ENCODE assay signal across 5 worm cellular contexts in genomic region chrII:6891176-6891575, ce11.
TF ChIP-seq lines count a peak whose summit lies in the region.

No protein-coding gene starts in this region.

TF ChIP-seq in whole organism, L1 larva, 84 proteins besides CTCF, POLR2A, EP300 and RAD21 (continued from another document and continues in another):
- TF ChIP-seq elt-3 (tag; optimal IDR thresholded peaks at IDR 0.05; lab: Kevin White, UChicago) = peak in 1 of 6 experiments; percentile 21
- TF ChIP-seq ces-1 (GFP tag; optimal IDR thresholded peaks at IDR 0.05; lab: Kevin White, UChicago) = no peak
- peak; percentile 49 for TF ChIP-seq ama-1 (optimal IDR thresholded peaks at IDR 0.05; lab: Kevin White, UChicago)
- peak; percentile 48 for TF ChIP-seq tbx-2 (tag; optimal IDR thresholded peaks at IDR 0.05; lab: Kevin White, UChicago)
- TF ChIP-seq fkh-10 (GFP tag; optimal IDR thresholded peaks at IDR 0.05; lab: Kevin White, UChicago) = no peak
- TF ChIP-seq zag-1 (tag; optimal IDR thresholded peaks at IDR 0.05; lab: Kevin White, UChicago) = no peak
- no peak for TF ChIP-seq unc-62 (GFP tag; optimal IDR thresholded peaks at IDR 0.05; lab: Kevin White, UChicago)
- TF ChIP-seq aly-2 (tag; optimal IDR thresholded peaks at IDR 0.05; lab: Kevin White, UChicago) = no peak
- TF ChIP-seq tlp-1 (tag; optimal IDR thresholded peaks at IDR 0.05; lab: Kevin White, UChicago) = no peak
- peak; percentile 96 for TF ChIP-seq nhr-19 (GFP tag; conservative IDR thresholded peaks at IDR 0.05; lab: Robert Waterston, UW)
- TF ChIP-seq swsn-7 (tag; optimal IDR thresholded peaks at IDR 0.05; lab: Kevin White, UChicago) = peak; percentile 60
- TF ChIP-seq fkh-4 (tag; optimal IDR thresholded peaks at IDR 0.05; lab: Kevin White, UChicago; ENCODE audit: borderline replicate concordance) = no peak
- no peak for TF ChIP-seq Y116A8C.19 (tag; optimal IDR thresholded peaks at IDR 0.05; lab: Kevin White, UChicago; ENCODE audit: borderline replicate concordance)
- TF ChIP-seq lin-13 (GFP tag; optimal IDR thresholded peaks at IDR 0.05; lab: Kevin White, UChicago) = peak; percentile 31
- peak; percentile 29 for TF ChIP-seq nhr-47 (tag; optimal IDR thresholded peaks at IDR 0.05; lab: Kevin White, UChicago)
- TF ChIP-seq fkh-8 (tag; optimal IDR thresholded peaks at IDR 0.05; lab: Kevin White, UChicago) = peak; percentile 8
- TF ChIP-seq nhr-11 (tag; optimal IDR thresholded peaks at IDR 0.05; lab: Kevin White, UChicago) = no peak
- TF ChIP-seq lin-14 (GFP tag; optimal IDR thresholded peaks at IDR 0.05; lab: Kevin White, UChicago) = peak; percentile 88
- no peak for TF ChIP-seq alr-1 (tag; optimal IDR thresholded peaks at IDR 0.05; lab: Kevin White, UChicago; ENCODE audit: borderline replicate concordance)
- TF ChIP-seq dpl-1 (GFP tag; optimal IDR thresholded peaks at IDR 0.05; lab: Kevin White, UChicago) = peak in 2 of 3 experiments; percentile 15 to 38
- no peak for TF ChIP-seq sox-4 (tag; optimal IDR thresholded peaks at IDR 0.05; lab: Kevin White, UChicago)
- no peak for TF ChIP-seq pqm-1 (tag; optimal IDR thresholded peaks at IDR 0.05; lab: Kevin White, UChicago)
- TF ChIP-seq grh-1 (GFP tag; IDR thresholded peaks at IDR 0.05; lab: Robert Waterston, UW) = 0 out of 2 replicates have a peak, but pooled peaks have one; percentile 9
- TF ChIP-seq vab-15 (tag; optimal IDR thresholded peaks at IDR 0.05; lab: Kevin White, UChicago) = no peak
- TF ChIP-seq mab-9 (GFP tag; IDR thresholded peaks at IDR 0.05; lab: Robert Waterston, UW) = no peak
- no peak for TF ChIP-seq mep-1 (tag; optimal IDR thresholded peaks at IDR 0.05; lab: Kevin White, UChicago)

TF ChIP-seq in whole organism, L2 larva, 48 proteins besides CTCF, POLR2A, EP300 and RAD21 (continued from another document):
- TF ChIP-seq F13H6.1 (tag; optimal IDR thresholded peaks at IDR 0.05; lab: Kevin White, UChicago) = peak; percentile 63
- TF ChIP-seq ceh-16 (tag; optimal IDR thresholded peaks at IDR 0.05; lab: Kevin White, UChicago) = no peak
- peak; percentile 94 for TF ChIP-seq nhr-129 (tag; optimal IDR thresholded peaks at IDR 0.05; lab: Kevin White, UChicago)
- peak; percentile 40 for TF ChIP-seq unc-55 (GFP tag; optimal IDR thresholded peaks at IDR 0.05; lab: Kevin White, UChicago)
- peak; percentile 13 for TF ChIP-seq ztf-4 (tag; optimal IDR thresholded peaks at IDR 0.05; lab: Kevin White, UChicago)
- TF ChIP-seq ztf-1 (GFP tag; conservative IDR thresholded peaks at IDR 0.05; lab: Robert Waterston, UW) = no peak
- TF ChIP-seq lin-11 (tag; optimal IDR thresholded peaks at IDR 0.05; lab: Kevin White, UChicago) = peak; percentile 26
- TF ChIP-seq lsy-2 (tag; optimal IDR thresholded peaks at IDR 0.05; lab: Kevin White, UChicago) = peak in 1 of 2 experiments; percentile 11
- peak; percentile 21 for TF ChIP-seq snpc-4 (tag; optimal IDR thresholded peaks at IDR 0.05; lab: Kevin White, UChicago)
- TF ChIP-seq mdl-1 (tag; optimal IDR thresholded peaks at IDR 0.05; lab: Kevin White, UChicago) = peak; percentile 60 to 92
- no peak for TF ChIP-seq ztf-11 (tag; optimal IDR thresholded peaks at IDR 0.05; lab: Kevin White, UChicago)
- TF ChIP-seq lin-13 (GFP tag; optimal IDR thresholded peaks at IDR 0.05; lab: Kevin White, UChicago) = peak; percentile 32
- peak; percentile 32 for TF ChIP-seq crh-2 (tag; optimal IDR thresholded peaks at IDR 0.05; lab: Kevin White, UChicago)
- TF ChIP-seq nhr-25 (tag; optimal IDR thresholded peaks at IDR 0.05; lab: Kevin White, UChicago) = peak; percentile 40

TF ChIP-seq in whole organism, L3 larva, 47 proteins besides CTCF, POLR2A, EP300 and RAD21 (continued from another document):
- peak; percentile 52 for TF ChIP-seq jun-1 (tag; optimal IDR thresholded peaks at IDR 0.05; lab: Kevin White, UChicago)
- no peak for TF ChIP-seq unc-39 (tag; optimal IDR thresholded peaks at IDR 0.05; lab: Kevin White, UChicago)
- no peak for TF ChIP-seq daf-12 (tag; optimal IDR thresholded peaks at IDR 0.05; lab: Kevin White, UChicago)
- no peak for TF ChIP-seq skn-1 (tag; optimal IDR thresholded peaks at IDR 0.05; lab: Kevin White, UChicago)
- peak; percentile 35 for TF ChIP-seq hmg-11 (tag; optimal IDR thresholded peaks at IDR 0.05; lab: Kevin White, UChicago)
- peak; percentile 14 for TF ChIP-seq R02D3.7 (tag; optimal IDR thresholded peaks at IDR 0.05; lab: Kevin White, UChicago)
- peak; percentile 81 for TF ChIP-seq pha-4 (tag; optimal IDR thresholded peaks at IDR 0.05; lab: Kevin White, UChicago)
- TF ChIP-seq nhr-25 (tag; optimal IDR thresholded peaks at IDR 0.05; lab: Kevin White, UChicago) = no peak
- peak; percentile 82 for TF ChIP-seq mdl-1 (tag; optimal IDR thresholded peaks at IDR 0.05; lab: Kevin White, UChicago)
- TF ChIP-seq ceh-9 (tag; optimal IDR thresholded peaks at IDR 0.05; lab: Kevin White, UChicago) = no peak
- peak; percentile 67 for TF ChIP-seq elt-2 (tag; optimal IDR thresholded peaks at IDR 0.05; lab: Kevin White, UChicago)
- TF ChIP-seq ztf-11 (tag; optimal IDR thresholded peaks at IDR 0.05; lab: Kevin White, UChicago) = no peak
- TF ChIP-seq fkh-2 (tag; optimal IDR thresholded peaks at IDR 0.05; lab: Kevin White, UChicago) = no peak
- TF ChIP-seq nhr-76 (tag; optimal IDR thresholded peaks at IDR 0.05; lab: Kevin White, UChicago) = no peak
- TF ChIP-seq lin-39 (tag; optimal IDR thresholded peaks at IDR 0.05; lab: Kevin White, UChicago) = peak; percentile 89
- TF ChIP-seq ztf-4 (tag; optimal IDR thresholded peaks at IDR 0.05; lab: Kevin White, UChicago) = no peak
- no peak for TF ChIP-seq unc-62 (GFP tag; optimal IDR thresholded peaks at IDR 0.05; lab: Kevin White, UChicago)
- no peak for TF ChIP-seq nhr-237 (tag; optimal IDR thresholded peaks at IDR 0.05; lab: Kevin White, UChicago)
- peak; percentile 13 for TF ChIP-seq tbx-2 (tag; optimal IDR thresholded peaks at IDR 0.05; lab: Kevin White, UChicago)
- no peak for TF ChIP-seq aly-2 (tag; optimal IDR thresholded peaks at IDR 0.05; lab: Kevin White, UChicago)
- no peak for TF ChIP-seq ceh-28 (tag; optimal IDR thresholded peaks at IDR 0.05; lab: Kevin White, UChicago)
- no peak for TF ChIP-seq fkh-10 (GFP tag; optimal IDR thresholded peaks at IDR 0.05; lab: Kevin White, UChicago)
- TF ChIP-seq mml-1 (tag; optimal IDR thresholded peaks at IDR 0.05; lab: Kevin White, UChicago) = no peak
- no peak for TF ChIP-seq nhr-12 (tag; optimal IDR thresholded peaks at IDR 0.05; lab: Kevin White, UChicago)
- peak; percentile 38 for TF ChIP-seq lin-15B (tag; optimal IDR thresholded peaks at IDR 0.05; lab: Kevin White, UChicago)
- no peak for TF ChIP-seq ceh-16 (tag; optimal IDR thresholded peaks at IDR 0.05; lab: Kevin White, UChicago)
- no peak for TF ChIP-seq elt-1 (tag; optimal IDR thresholded peaks at IDR 0.05; lab: Kevin White, UChicago)
- no peak for TF ChIP-seq nhr-28 (tag; optimal IDR thresholded peaks at IDR 0.05; lab: Kevin White, UChicago)
- peak in 1 of 3 experiments; percentile 33 for TF ChIP-seq elt-3 (tag; optimal IDR thresholded peaks at IDR 0.05; lab: Kevin White, UChicago)
- no peak for TF ChIP-seq egl-5 (tag; optimal IDR thresholded peaks at IDR 0.05; lab: Kevin White, UChicago)
- no peak for TF ChIP-seq eor-1 (tag; optimal IDR thresholded peaks at IDR 0.05; lab: Kevin White, UChicago)
TF ChIP-seq in whole organism, L3 larva: peak in this region for 17.

TF ChIP-seq in whole organism, L4 larva, 104 proteins besides CTCF, POLR2A, EP300 and RAD21 (continued from another document and continues in another):
- peak; percentile 84 for TF ChIP-seq nhr-11 (tag; optimal IDR thresholded peaks at IDR 0.05; lab: Kevin White, UChicago)
- peak; percentile 51; the same call in 1 of the 2 replicates for TF ChIP-seq ceh-20 (GFP tag; IDR thresholded peaks at IDR 0.05; lab: Robert Waterston, UW)
- TF ChIP-seq dmd-6 (GFP tag; IDR thresholded peaks at IDR 0.05; lab: Robert Waterston, UW) = peak; percentile 71
- peak; percentile 51 for TF ChIP-seq spr-3 (GFP tag; optimal IDR thresholded peaks at IDR 0.05; lab: Kevin White, UChicago)
- peak; percentile 46 for TF ChIP-seq gei-8 (GFP tag; optimal IDR thresholded peaks at IDR 0.05; lab: Kevin White, UChicago)
- no peak for TF ChIP-seq saeg-2 (GFP tag; IDR thresholded peaks at IDR 0.05; lab: Robert Waterston, UW)
- peak; percentile 58; the same call in 1 of the 2 replicates for TF ChIP-seq lim-7 (GFP tag; IDR thresholded peaks at IDR 0.05; lab: Robert Waterston, UW)
- peak; percentile 74 for TF ChIP-seq egl-43 (GFP tag; IDR thresholded peaks at IDR 0.05; lab: Robert Waterston, UW)
- peak; percentile 41 to 98 for TF ChIP-seq hif-1 (tag; optimal IDR thresholded peaks at IDR 0.05; lab: Kevin White, UChicago)
- TF ChIP-seq hmg-1.1 (GFP tag; IDR thresholded peaks at IDR 0.05; lab: Robert Waterston, UW) = peak; percentile 66
- peak; percentile 13; the same call in 1 of the 2 replicates for TF ChIP-seq nhr-42 (GFP tag; IDR thresholded peaks at IDR 0.05; lab: Robert Waterston, UW)
- TF ChIP-seq dmd-9 (GFP tag; IDR thresholded peaks at IDR 0.05; lab: Robert Waterston, UW) = 0 out of 2 replicates have a peak, but pooled peaks have one; percentile 27
- TF ChIP-seq hlh-11 (tag; optimal IDR thresholded peaks at IDR 0.05; lab: Kevin White, UChicago) = peak; percentile 91
- peak; percentile 95 for TF ChIP-seq ama-1 (optimal IDR thresholded peaks at IDR 0.05; lab: Kevin White, UChicago)
- TF ChIP-seq lin-38 (GFP tag; IDR thresholded peaks at IDR 0.05; lab: Robert Waterston, UW) = peak; percentile 17; the same call in 1 of the 2 replicates
- 0 out of 2 replicates have a peak, but pooled peaks have one; percentile 46 for TF ChIP-seq T26A8.4 (GFP tag; IDR thresholded peaks at IDR 0.05; lab: Robert Waterston, UW)
- 0 out of 2 replicates have a peak, but pooled peaks have one; percentile 20 for TF ChIP-seq tra-1 (GFP tag; IDR thresholded peaks at IDR 0.05; lab: Robert Waterston, UW)
- TF ChIP-seq dpl-1 (GFP tag; optimal IDR thresholded peaks at IDR 0.05; lab: Kevin White, UChicago) = peak; percentile 40
- peak; percentile 53 for TF ChIP-seq nhr-48 (tag; optimal IDR thresholded peaks at IDR 0.05; lab: Kevin White, UChicago)
- TF ChIP-seq zfp-2 (tag; optimal IDR thresholded peaks at IDR 0.05; lab: Kevin White, UChicago) = no peak
- TF ChIP-seq pqm-1 (tag; optimal IDR thresholded peaks at IDR 0.05; lab: Kevin White, UChicago) = no peak
- peak; percentile 70 for TF ChIP-seq dve-1 (tag; optimal IDR thresholded peaks at IDR 0.05; lab: Kevin White, UChicago; ENCODE audit: insufficient read depth)
- TF ChIP-seq ces-1 (GFP tag; optimal IDR thresholded peaks at IDR 0.05; lab: Kevin White, UChicago) = no peak
- peak; percentile 79 for TF ChIP-seq set-16 (GFP tag; IDR thresholded peaks at IDR 0.05; lab: Robert Waterston, UW)
- TF ChIP-seq unc-39 (tag; optimal IDR thresholded peaks at IDR 0.05; lab: Kevin White, UChicago) = no peak
- peak; percentile 86 for TF ChIP-seq nhr-28 (tag; optimal IDR thresholded peaks at IDR 0.05; lab: Kevin White, UChicago)
- TF ChIP-seq Y75B8A.6 (GFP tag; IDR thresholded peaks at IDR 0.05; lab: Robert Waterston, UW) = 0 out of 2 replicates have a peak, but pooled peaks have one; percentile 49
- peak; percentile 92 for TF ChIP-seq hlh-30 (tag; optimal IDR thresholded peaks at IDR 0.05; lab: Kevin White, UChicago; ENCODE audit: insufficient read depth)
- no peak for TF ChIP-seq fos-1 (tag; optimal IDR thresholded peaks at IDR 0.05; lab: Kevin White, UChicago)
- peak; percentile 31 for TF ChIP-seq mes-2 (tag; optimal IDR thresholded peaks at IDR 0.05; lab: Kevin White, UChicago; ENCODE audit: poor library complexity, severe bottlenecking)
- TF ChIP-seq mep-1 (tag; optimal IDR thresholded peaks at IDR 0.05; lab: Kevin White, UChicago) = peak; percentile 80
- TF ChIP-seq nhr-102 (tag; optimal IDR thresholded peaks at IDR 0.05; lab: Kevin White, UChicago) = peak; percentile 69

TF ChIP-seq in whole organism, young adult, 124 proteins besides CTCF, POLR2A, EP300 and RAD21 (continued from another document):
- TF ChIP-seq let-526 (GFP tag; IDR thresholded peaks at IDR 0.05; lab: Robert Waterston, UW) (0 out of 2 replicates have a peak, but pooled peaks have one; percentile 42), lsy-27 (tag; optimal IDR thresholded peaks at IDR 0.05; lab: Kevin White, UChicago; ENCODE audit: borderline replicate concordance, insufficient read depth) (no peak), tlf-1 (GFP tag; optimal IDR thresholded peaks at IDR 0.05; lab: Kevin White, UChicago) (peak; percentile 46), sptf-2 (GFP tag; optimal IDR thresholded peaks at IDR 0.05; lab: Kevin White, UChicago) (no peak), nfyb-1 (GFP tag; IDR thresholded peaks at IDR 0.05; lab: Robert Waterston, UW) (0 out of 2 replicates have a peak, but pooled peaks have one; percentile 60), egrh-3 (GFP tag; IDR thresholded peaks at IDR 0.05; lab: Robert Waterston, UW) (peak; percentile 60), tbx-9 (tag; optimal IDR thresholded peaks at IDR 0.05; lab: Kevin White, UChicago; ENCODE audit: borderline replicate concordance) (no peak), somi-1 (GFP tag; optimal IDR thresholded peaks at IDR 0.05; lab: Kevin White, UChicago) (peak; percentile 30), hmg-20 (GFP tag; IDR thresholded peaks at IDR 0.05; lab: Robert Waterston, UW) (0 out of 2 replicates have a peak, but pooled peaks have one; percentile 15), gei-17 (GFP tag; optimal IDR thresholded peaks at IDR 0.05; lab: Kevin White, UChicago) (no peak), zfh-2 (GFP tag; conservative IDR thresholded peaks at IDR 0.05; lab: Robert Waterston, UW) (peak; percentile 91), chd-7 (tag; optimal IDR thresholded peaks at IDR 0.05; lab: Kevin White, UChicago) (peak; percentile 68), madf-6 (GFP tag; IDR thresholded peaks at IDR 0.05; lab: Robert Waterston, UW) (0 out of 2 replicates have a peak, but pooled peaks have one; percentile 39), mxl-1 (tag; optimal IDR thresholded peaks at IDR 0.05; lab: Kevin White, UChicago) (peak; percentile 1), rec-8 (tag; optimal IDR thresholded peaks at IDR 0.05; lab: Kevin White, UChicago) (no peak), lin-35 (GFP tag; optimal IDR thresholded peaks at IDR 0.05; lab: Kevin White, UChicago) (peak in 1 of 3 experiments; percentile 49), T07F8.4 (tag; optimal IDR thresholded peaks at IDR 0.05; lab: Kevin White, UChicago) (no peak), ztf-3 (GFP tag; optimal IDR thresholded peaks at IDR 0.05; lab: Kevin White, UChicago) (peak; percentile 52), lin-40 (tag; optimal IDR thresholded peaks at IDR 0.05; lab: Kevin White, UChicago) (no peak), tbp1 (GFP tag; optimal IDR thresholded peaks at IDR 0.05; lab: Kevin White, UChicago) (peak; percentile 22), rcor-1 (GFP tag; IDR thresholded peaks at IDR 0.05; lab: Robert Waterston, UW) (0 out of 2 replicates have a peak, but pooled peaks have one; percentile 6), nhr-90 (tag; optimal IDR thresholded peaks at IDR 0.05; lab: Kevin White, UChicago) (peak; percentile 63), hlh-26 (GFP tag; conservative IDR thresholded peaks at IDR 0.05; lab: Robert Waterston, UW) (no peak), ztf-18 (tag; optimal IDR thresholded peaks at IDR 0.05; lab: Kevin White, UChicago) (peak; percentile 9), K11D2.4 (GFP tag; IDR thresholded peaks at IDR 0.05; lab: Robert Waterston, UW) (no peak), athp-1 (tag; optimal IDR thresholded peaks at IDR 0.05; lab: Kevin White, UChicago) (peak; percentile 13), Y56A3A.18 (GFP tag; IDR thresholded peaks at IDR 0.05; lab: Robert Waterston, UW) (peak; percentile 67; the same call in 1 of the 2 replicates), F10E7.11 (tag; optimal IDR thresholded peaks at IDR 0.05; lab: Kevin White, UChicago) (no peak)
